Worm (Caenorhabditis elegans) whole organism, young adult: ENCODE results near the gene arx-2.

Experiments
- B0336.3 ChIP-seq: fragments of 200-800 bp; sonication (Bioruptor generic); IDR thresholded peaks from 2 replicates; pipeline ENCODE4 v1.3.6; 2022; ENCODE audit warnings: missing genetic modification characterization, missing compliant biosample characterization
- C06A6.2 ChIP-seq: fragments of 200-800 bp; sonication (Bioruptor generic); conservative IDR thresholded peaks from 2 replicates; pipeline ENCODE4 v1.3.6; 2022; ENCODE audit warnings: missing genetic modification characterization, missing compliant biosample characterization
- F10E7.11 ChIP-seq: sonication (generic microtip); optimal IDR thresholded peaks from 2 replicates; lab custom pipeline; 2017; ENCODE audit warnings: mild to moderate bottlenecking, missing genetic modification characterization, moderate library complexity, missing compliant biosample characterization
- F22D6.2 ChIP-seq: sonication (generic microtip); optimal IDR thresholded peaks from 2 replicates; lab custom pipeline; 2016; ENCODE audit warnings: mild to moderate bottlenecking, missing genetic modification characterization, missing compliant biosample characterization
- F23B12.7 ChIP-seq: sonication (generic microtip); optimal IDR thresholded peaks from 2 replicates; lab custom pipeline; 2017; ENCODE audit warnings: missing genetic modification characterization, mild to moderate bottlenecking, missing compliant biosample characterization, antibody characterized with exemption, moderate library complexity; ENCODE audit not compliant: insufficient read depth
- F39B2.1 ChIP-seq: fragments of 200-800 bp; sonication (Bioruptor generic); IDR thresholded peaks from 2 replicates; pipeline ENCODE4 v1.3.6; 2022; ENCODE audit warnings: missing genetic modification reagents, missing genetic modification characterization, missing compliant biosample characterization
- F49E8.2 ChIP-seq: sonication (generic microtip); optimal IDR thresholded peaks from 3 replicates; lab custom pipeline; 2017; ENCODE audit warnings: missing genetic modification characterization, mild to moderate bottlenecking, missing compliant biosample characterization, antibody characterized with exemption, moderate library complexity; ENCODE audit not compliant: insufficient read depth
- F55B11.4 ChIP-seq: sonication (generic microtip); optimal IDR thresholded peaks from 2 replicates; lab custom pipeline; 2016; ENCODE audit warnings: missing compliant biosample characterization, missing genetic modification characterization, borderline replicate concordance; ENCODE audit not compliant: insufficient read depth
- T07F8.4 ChIP-seq: sonication (generic microtip); optimal IDR thresholded peaks from 2 replicates; lab custom pipeline; 2016; ENCODE audit warnings: mild to moderate bottlenecking, missing genetic modification characterization, moderate library complexity, missing compliant biosample characterization
- T26A5.8 ChIP-seq: sonication (generic microtip); optimal IDR thresholded peaks from 2 replicates; lab custom pipeline; 2016; ENCODE audit warnings: missing genetic modification characterization, missing compliant biosample characterization
- Y53F4B.3 ChIP-seq: fragments of 200-800 bp; sonication (Bioruptor generic); IDR thresholded peaks from 2 replicates; pipeline ENCODE4 v1.3.6; 2022; ENCODE audit warnings: missing genetic modification reagents, missing genetic modification characterization, missing compliant biosample characterization
- Y53G8AR.9 ChIP-seq: fragments of 200-800 bp; sonication (Bioruptor generic); conservative IDR thresholded peaks from 2 replicates; pipeline ENCODE4 v1.3.6; 2022; ENCODE audit warnings: missing genetic modification reagents, missing genetic modification characterization, missing compliant biosample characterization
- Y67H2A.10 ChIP-seq: fragments of 200-800 bp; sonication (Bioruptor generic); conservative IDR thresholded peaks from 2 replicates; pipeline ENCODE4 v1.3.6; 2022; ENCODE audit warnings: missing genetic modification reagents, missing genetic modification characterization, missing compliant biosample characterization
- Y95B8A.8 ChIP-seq: fragments of 200-800 bp; sonication (Bioruptor generic); IDR thresholded peaks from 2 replicates; pipeline ENCODE4 v1.3.6; 2022; ENCODE audit warnings: missing genetic modification reagents, missing genetic modification characterization, missing compliant biosample characterization
- atf-7 ChIP-seq: sonication (generic microtip); optimal IDR thresholded peaks from 2 replicates; lab custom pipeline; 2017; ENCODE audit warnings: mild to moderate bottlenecking, missing genetic modification characterization, missing compliant biosample characterization
- athp-1 ChIP-seq: sonication (generic microtip); optimal IDR thresholded peaks from 2 replicates; lab custom pipeline; 2017; ENCODE audit warnings: mild to moderate bottlenecking, missing genetic modification characterization, missing compliant biosample characterization
- attf-5 ChIP-seq: fragments of 200-800 bp; sonication (Bioruptor generic); optimal IDR thresholded peaks from 2 replicates; lab custom pipeline; 2018; ENCODE audit warnings: mild to moderate bottlenecking, missing genetic modification characterization, missing compliant biosample characterization
- ceh-79 ChIP-seq: sonication (generic microtip); optimal IDR thresholded peaks from 2 replicates; lab custom pipeline; 2017; ENCODE audit warnings: mild to moderate bottlenecking, missing genetic modification characterization, missing compliant biosample characterization
- ceh-91 ChIP-seq: fragments of 200-800 bp; sonication (Bioruptor generic); IDR thresholded peaks from 2 replicates; pipeline ENCODE4 v1.3.6; 2022; ENCODE audit warnings: missing genetic modification reagents, missing genetic modification characterization, missing compliant biosample characterization
- dox-1 ChIP-seq: fragments of 200-800 bp; sonication (Bioruptor generic); IDR thresholded peaks from 2 replicates; pipeline ENCODE4 v1.3.6; 2022; ENCODE audit warnings: missing genetic modification reagents, missing genetic modification characterization, missing compliant biosample characterization
- ekl-4 ChIP-seq: fragments of 200-800 bp; sonication (Bioruptor generic); IDR thresholded peaks from 2 replicates; pipeline ENCODE4 v1.3.6; 2022; ENCODE audit warnings: missing genetic modification reagents, missing genetic modification characterization, missing compliant biosample characterization
- hmg-20 ChIP-seq: fragments of 200-800 bp; sonication (Bioruptor generic); IDR thresholded peaks from 2 replicates; pipeline ENCODE4 v1.3.6; 2022; ENCODE audit warnings: missing genetic modification reagents, missing genetic modification characterization, missing compliant biosample characterization
- hsf-1 ChIP-seq: fragments of 200-800 bp; sonication (Bioruptor generic); IDR thresholded peaks from 2 replicates; pipeline ENCODE4 v1.3.6; 2022; ENCODE audit warnings: missing genetic modification reagents, missing genetic modification characterization, missing compliant biosample characterization
- lin-26 ChIP-seq: fragments of 200-800 bp; sonication (Bioruptor generic); IDR thresholded peaks from 2 replicates; pipeline ENCODE4 v1.3.6; 2022; ENCODE audit warnings: missing genetic modification reagents, missing genetic modification characterization, missing compliant biosample characterization
- lin-35 ChIP-seq, 3 experiments: fragments of 150-350 bp in 2 of 3; sonication (generic microtip) in 1 of 3; optimal IDR thresholded peaks; 2 replicates each; lab custom pipeline; 2014 to 2018; ENCODE audit warnings: missing biosample characterization in 3 of 3, missing genetic modification characterization in 3 of 3, missing genetic modification reagents in 3 of 3
- lin-40 ChIP-seq: sonication (generic microtip); optimal IDR thresholded peaks from 2 replicates; lab custom pipeline; 2016; ENCODE audit warnings: missing genetic modification characterization, mild to moderate bottlenecking, missing compliant biosample characterization, missing genotype, missing genetic modification reagents
- lin-54 ChIP-seq: fragments of 200-800 bp; sonication (Bioruptor generic); optimal IDR thresholded peaks from 2 replicates; lab custom pipeline; 2018; ENCODE audit warnings: mild to moderate bottlenecking, missing genetic modification characterization, missing compliant biosample characterization
- lir-1 ChIP-seq: fragments of 200-800 bp; sonication (Bioruptor generic); conservative IDR thresholded peaks from 2 replicates; pipeline ENCODE4 v1.3.6; 2022; ENCODE audit warnings: missing genetic modification reagents, missing genetic modification characterization, missing compliant biosample characterization
- lsl-1 ChIP-seq: fragments of 200-800 bp; sonication (Bioruptor generic); optimal IDR thresholded peaks from 2 replicates; lab custom pipeline; 2018; ENCODE audit warnings: mild to moderate bottlenecking, missing genetic modification characterization, moderate library complexity, missing compliant biosample characterization
- madf-6 ChIP-seq: fragments of 200-800 bp; sonication (Bioruptor generic); IDR thresholded peaks from 2 replicates; pipeline ENCODE4 v1.3.6; 2022; ENCODE audit warnings: missing genetic modification reagents, missing genetic modification characterization, missing compliant biosample characterization
- madf-8 ChIP-seq: fragments of 200-800 bp; sonication (Bioruptor generic); conservative IDR thresholded peaks from 2 replicates; pipeline ENCODE4 v1.3.6; 2022; ENCODE audit warnings: missing genetic modification reagents, missing genetic modification characterization, missing compliant biosample characterization
- nfya-2 ChIP-seq: fragments of 200-800 bp; sonication (Bioruptor generic); IDR thresholded peaks from 2 replicates; pipeline ENCODE4 v1.3.6; 2022; ENCODE audit warnings: missing genetic modification reagents, missing genetic modification characterization, missing compliant biosample characterization
- nhr-80 ChIP-seq: sonication (generic microtip); optimal IDR thresholded peaks from 2 replicates; lab custom pipeline; 2016; ENCODE audit warnings: missing genetic modification characterization, missing compliant biosample characterization
- nhr-90 ChIP-seq: sonication (generic microtip); optimal IDR thresholded peaks from 2 replicates; lab custom pipeline; 2016; ENCODE audit warnings: missing genotype, mild to moderate bottlenecking, missing genetic modification characterization, missing compliant biosample characterization
- pbrm-1 ChIP-seq: fragments of 200-800 bp; sonication (Bioruptor generic); IDR thresholded peaks from 2 replicates; pipeline ENCODE4 v1.3.6; 2022; ENCODE audit warnings: missing genetic modification reagents, missing genetic modification characterization, missing compliant biosample characterization
- rec-8 ChIP-seq, 2 experiments: sonication (generic microtip); optimal IDR thresholded peaks; 2 replicates each; lab custom pipeline; 2016; ENCODE audit warnings: mild to moderate bottlenecking in 2 of 2, missing genetic modification characterization in 2 of 2, missing genetic modification reagents in 2 of 2, missing genotype in 2 of 2, missing biosample characterization in 1 of 2, missing compliant biosample characterization in 1 of 2, moderate library complexity in 1 of 2
- sea-2 ChIP-seq: fragments of 200-800 bp; sonication (Bioruptor generic); IDR thresholded peaks from 2 replicates; pipeline ENCODE4 v1.3.6; 2022; ENCODE audit warnings: missing genetic modification characterization, missing compliant biosample characterization
- snpc-3.4 ChIP-seq: sonication (generic microtip); optimal IDR thresholded peaks from 2 replicates; lab custom pipeline; 2017; ENCODE audit warnings: missing genetic modification characterization, mild to moderate bottlenecking, missing compliant biosample characterization, antibody characterized with exemption, moderate library complexity, missing genotype, missing genetic modification reagents
- tbp1 ChIP-seq: fragments of 200-800 bp; sonication (Bioruptor generic); optimal IDR thresholded peaks from 2 replicates; lab custom pipeline; 2018; ENCODE audit warnings: mild to moderate bottlenecking, missing genetic modification characterization, missing compliant biosample characterization
- tlf-1 ChIP-seq: fragments of 200-800 bp; sonication (Bioruptor generic); optimal IDR thresholded peaks from 2 replicates; lab custom pipeline; 2018; ENCODE audit warnings: mild to moderate bottlenecking, missing genetic modification characterization, missing compliant biosample characterization
- unc-62 ChIP-seq: fragments of 150-350 bp; optimal IDR thresholded peaks from 2 replicates; lab custom pipeline; 2014; ENCODE audit warnings: missing biosample characterization, missing genetic modification reagents, missing genetic modification characterization
- zfh-2 ChIP-seq: fragments of 200-800 bp; sonication (Bioruptor generic); conservative IDR thresholded peaks from 2 replicates; pipeline ENCODE4 v1.3.6; 2022; ENCODE audit warnings: missing genetic modification reagents, missing genetic modification characterization, missing compliant biosample characterization
- ztf-25 ChIP-seq: fragments of 200-800 bp; sonication (Bioruptor generic); IDR thresholded peaks from 2 replicates; pipeline ENCODE4 v1.3.6; 2022; ENCODE audit warnings: missing genetic modification reagents, missing genetic modification characterization, missing compliant biosample characterization

arx-2 gene

DNA sequence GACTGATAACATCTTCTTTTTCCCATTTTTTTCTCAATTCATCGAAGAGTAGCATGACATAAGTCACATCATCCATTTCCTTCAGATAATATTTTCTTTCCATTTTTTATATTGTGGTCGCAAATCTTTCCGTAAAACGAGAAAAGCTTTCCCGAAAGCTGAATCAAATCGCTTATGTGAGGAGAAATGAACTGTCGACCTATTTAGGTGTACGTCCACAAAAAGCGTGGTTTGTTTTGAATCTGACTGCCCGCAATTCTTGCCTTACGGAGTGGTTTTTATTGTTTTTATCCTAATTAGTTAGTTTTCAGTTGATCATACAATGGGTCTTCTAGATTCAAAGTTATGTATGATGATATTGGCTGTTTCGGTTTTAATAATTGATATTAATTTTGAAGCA lies 20.1 kb upstream of the arx-2 start, which contains the start of gene ttll-15:
TSS of gene ttll-15 (plus strand) at position 301 of the 400 bp plus-strand sequence.
- no peak for TF ChIP-seq T07F8.4 (tag; lab: Kevin White, UChicago)
- TF ChIP-seq madf-8 (GFP tag; lab: Robert Waterston, UW), result no peak
- TF ChIP-seq F23B12.7 (tag; lab: Kevin White, UChicago), result no peak
- TF ChIP-seq sea-2 (GFP tag; lab: Robert Waterston, UW), result no peak
- no peak for TF ChIP-seq F10E7.11 (tag; lab: Kevin White, UChicago)
- TF ChIP-seq nhr-80 (tag; lab: Kevin White, UChicago), result no peak
- no peak for TF ChIP-seq atf-7 (tag; lab: Kevin White, UChicago)
- TF ChIP-seq F39B2.1, result no peak
- no peak for TF ChIP-seq lsl-1 (GFP tag; lab: Kevin White, UChicago)
- TF ChIP-seq F55B11.4, result no peak
- no peak for TF ChIP-seq Y67H2A.10 (GFP tag; lab: Robert Waterston, UW)
- no peak for TF ChIP-seq F22D6.2 (tag; lab: Kevin White, UChicago)
- no peak for TF ChIP-seq lir-1 (GFP tag; lab: Robert Waterston, UW)
- TF ChIP-seq nfya-2 (GFP tag; lab: Robert Waterston, UW), result no peak
- no peak for TF ChIP-seq hsf-1
- TF ChIP-seq lin-54, result no peak
- TF ChIP-seq nhr-90 (tag; lab: Kevin White, UChicago), result no peak
- no peak for TF ChIP-seq lin-35 (GFP tag; optimal IDR thresholded peaks at IDR 0.05; lab: Kevin White, UChicago)
- no peak for TF ChIP-seq dox-1 (GFP tag; lab: Robert Waterston, UW)
- no peak for TF ChIP-seq B0336.3

ce11 chrV:10357467-10357953 lies 19.4 kb upstream of the arx-2 start, which contains the start of gene ceeh-2:
ceeh-2 (minus strand) TSS chrV:10357903.
- TF ChIP-seq nfya-2 (GFP tag; lab: Robert Waterston, UW) (no peak), nhr-80 (tag; lab: Kevin White, UChicago) (peak; percentile 14)
- TF ChIP-seq, all 124 proteins: peak for 1

ce11 chrV:10355773-10356335 lies 17.7 kb upstream of the arx-2 start, which contains the start of gene sluh-7:
sluh-7 (minus strand) TSS chrV:10355823.
- no peak for TF ChIP-seq F23B12.7 (tag; lab: Kevin White, UChicago)
- no peak for TF ChIP-seq lin-26 (GFP tag; lab: Robert Waterston, UW)
- TF ChIP-seq B0336.3, result no peak
- TF ChIP-seq tbp1 (GFP tag; lab: Kevin White, UChicago), result peak; percentile 26
- TF ChIP-seq ztf-25 (GFP tag; lab: Robert Waterston, UW), result no peak
- no peak for TF ChIP-seq Y53G8AR.9 (GFP tag; lab: Robert Waterston, UW)
- TF ChIP-seq hmg-20, result no peak
- peak; percentile 88 for TF ChIP-seq lin-54
- no peak for TF ChIP-seq Y95B8A.8 (GFP tag; lab: Robert Waterston, UW)
- TF ChIP-seq lin-35 (GFP tag; optimal IDR thresholded peaks at IDR 0.05; lab: Kevin White, UChicago), result peak in 1 of 3 experiments; percentile 83
- TF ChIP-seq madf-6 (GFP tag; lab: Robert Waterston, UW), result peak; percentile 60; the same call in 1 of the 2 replicates
- no peak; the same call in 1 of the 2 replicates for TF ChIP-seq madf-8 (GFP tag; lab: Robert Waterston, UW)
- peak; percentile 19 for TF ChIP-seq athp-1 (tag; lab: Kevin White, UChicago)
- TF ChIP-seq zfh-2 (GFP tag; lab: Robert Waterston, UW), result no peak
- TF ChIP-seq C06A6.2 (GFP tag; lab: Robert Waterston, UW), result no peak
- peak in 1 of 2 experiments; percentile 37 for TF ChIP-seq rec-8 (tag; optimal IDR thresholded peaks at IDR 0.05; lab: Kevin White, UChicago)
- peak; percentile 35; the same call in 1 of the 2 replicates for TF ChIP-seq pbrm-1 (GFP tag; lab: Robert Waterston, UW)
- TF ChIP-seq tlf-1 (GFP tag; lab: Kevin White, UChicago), result no peak
- TF ChIP-seq unc-62 (GFP tag; lab: Kevin White, UChicago), result no peak
- TF ChIP-seq F22D6.2 (tag; lab: Kevin White, UChicago), result peak; percentile 59
- 0 out of 2 replicates have a peak, but pooled peaks have one; percentile 11 for TF ChIP-seq ceh-91 (GFP tag; lab: Robert Waterston, UW)
- peak; percentile 73 for TF ChIP-seq lin-40
- no peak for TF ChIP-seq attf-5
- peak; percentile 34; the same call in 1 of the 2 replicates for TF ChIP-seq ekl-4 (GFP tag; lab: Robert Waterston, UW)
- no peak for TF ChIP-seq ceh-79 (tag; lab: Kevin White, UChicago)
- TF ChIP-seq T26A5.8 (tag; lab: Kevin White, UChicago), result no peak
- no peak for TF ChIP-seq Y53F4B.3 (GFP tag; lab: Robert Waterston, UW)
- TF ChIP-seq snpc-3.4 (tag; lab: Kevin White, UChicago), result peak; percentile 52
- no peak for TF ChIP-seq F49E8.2 (tag; lab: Kevin White, UChicago)
